Worm (Caenorhabditis elegans) whole organism, young adult: ENCODE measurements around the gene chts-1.

Source experiments
- B0261.1 ChIP-seq: sonication (generic microtip); optimal IDR thresholded peaks from 2 replicates; lab custom pipeline; 2016; ENCODE audit warnings: mild to moderate bottlenecking, missing genetic modification characterization, moderate library complexity, missing compliant biosample characterization
- B0336.3 ChIP-seq: fragments of 200-800 bp; sonication (Bioruptor generic); IDR thresholded peaks from 2 replicates; pipeline ENCODE4 v1.3.6; 2022; ENCODE audit warnings: missing genetic modification characterization, missing compliant biosample characterization
- C17E4.6 ChIP-seq: fragments of 200-800 bp; sonication (Bioruptor generic); IDR thresholded peaks from 2 replicates; pipeline ENCODE4 v1.3.6; 2022; ENCODE audit warnings: missing genetic modification reagents, missing genetic modification characterization, missing compliant biosample characterization
- F57C9.4 ChIP-seq: sonication (generic microtip); optimal IDR thresholded peaks from 2 replicates; lab custom pipeline; 2017; ENCODE audit warnings: mild to moderate bottlenecking, missing genetic modification characterization, missing compliant biosample characterization
- K11D2.4 ChIP-seq: fragments of 200-800 bp; sonication (Bioruptor generic); IDR thresholded peaks from 2 replicates; pipeline ENCODE4 v1.3.6; 2022; ENCODE audit warnings: missing genetic modification reagents, missing genetic modification characterization, missing compliant biosample characterization
- Y53G8AR.9 ChIP-seq: fragments of 200-800 bp; sonication (Bioruptor generic); conservative IDR thresholded peaks from 2 replicates; pipeline ENCODE4 v1.3.6; 2022; ENCODE audit warnings: missing genetic modification reagents, missing genetic modification characterization, missing compliant biosample characterization
- Y95B8A.8 ChIP-seq: fragments of 200-800 bp; sonication (Bioruptor generic); IDR thresholded peaks from 2 replicates; pipeline ENCODE4 v1.3.6; 2022; ENCODE audit warnings: missing genetic modification reagents, missing genetic modification characterization, missing compliant biosample characterization
- atf-7 ChIP-seq: sonication (generic microtip); optimal IDR thresholded peaks from 2 replicates; lab custom pipeline; 2017; ENCODE audit warnings: mild to moderate bottlenecking, missing genetic modification characterization, missing compliant biosample characterization
- attf-3 ChIP-seq: fragments of 200-800 bp; sonication (Bioruptor generic); conservative IDR thresholded peaks from 2 replicates; pipeline ENCODE4 v1.3.6; 2022; ENCODE audit warnings: missing genetic modification reagents, missing genetic modification characterization, missing compliant biosample characterization
- attf-6 ChIP-seq: fragments of 200-800 bp; sonication (Bioruptor generic); IDR thresholded peaks from 2 replicates; pipeline ENCODE4 v1.3.6; 2022; ENCODE audit warnings: missing genetic modification reagents, missing genetic modification characterization, missing compliant biosample characterization
- ceh-91 ChIP-seq: fragments of 200-800 bp; sonication (Bioruptor generic); IDR thresholded peaks from 2 replicates; pipeline ENCODE4 v1.3.6; 2022; ENCODE audit warnings: missing genetic modification reagents, missing genetic modification characterization, missing compliant biosample characterization
- dpl-1 ChIP-seq: fragments of 150-350 bp; optimal IDR thresholded peaks from 2 replicates; lab custom pipeline; 2014; ENCODE audit warnings: missing biosample characterization, missing genetic modification reagents, missing genetic modification characterization
- egl-18 ChIP-seq: fragments of 200-800 bp; sonication (Bioruptor generic); IDR thresholded peaks from 2 replicates; pipeline ENCODE4 v1.3.6; 2022; ENCODE audit warnings: missing genetic modification reagents, missing genetic modification characterization, missing compliant biosample characterization
- egl-44 ChIP-seq: fragments of 200-800 bp; sonication (Bioruptor generic); IDR thresholded peaks from 2 replicates; pipeline ENCODE4 v1.3.6; 2022; ENCODE audit warnings: missing genetic modification reagents, missing genetic modification characterization, missing compliant biosample characterization
- egrh-3 ChIP-seq: fragments of 200-800 bp; sonication (Bioruptor generic); IDR thresholded peaks from 2 replicates; pipeline ENCODE4 v1.3.6; 2022; ENCODE audit warnings: missing genetic modification reagents, missing genetic modification characterization, missing compliant biosample characterization
- ekl-4 ChIP-seq: fragments of 200-800 bp; sonication (Bioruptor generic); IDR thresholded peaks from 2 replicates; pipeline ENCODE4 v1.3.6; 2022; ENCODE audit warnings: missing genetic modification reagents, missing genetic modification characterization, missing compliant biosample characterization
- fkh-3 ChIP-seq: sonication (generic microtip); optimal IDR thresholded peaks from 2 replicates; lab custom pipeline; 2016; ENCODE audit warnings: mild to moderate bottlenecking, missing genetic modification characterization, missing compliant biosample characterization
- hlh-12 ChIP-seq: sonication (generic microtip); optimal IDR thresholded peaks from 2 replicates; lab custom pipeline; 2016; ENCODE audit warnings: missing genetic modification characterization, missing compliant biosample characterization
- hsf-1 ChIP-seq: fragments of 200-800 bp; sonication (Bioruptor generic); IDR thresholded peaks from 2 replicates; pipeline ENCODE4 v1.3.6; 2022; ENCODE audit warnings: missing genetic modification reagents, missing genetic modification characterization, missing compliant biosample characterization
- let-607 ChIP-seq, 2 experiments: fragments of 200-800 bp in 1 of 2; sonication (Bioruptor generic) in 1 of 2; sonication (generic microtip) in 1 of 2; optimal IDR thresholded peaks; 2 replicates each; lab custom pipeline; 2016 to 2018; ENCODE audit warnings: mild to moderate bottlenecking in 2 of 2, missing compliant biosample characterization in 2 of 2, missing genetic modification characterization in 2 of 2, moderate library complexity in 2 of 2, missing genotype in 1 of 2
- lin-54 ChIP-seq: fragments of 200-800 bp; sonication (Bioruptor generic); optimal IDR thresholded peaks from 2 replicates; lab custom pipeline; 2018; ENCODE audit warnings: mild to moderate bottlenecking, missing genetic modification characterization, missing compliant biosample characterization
- lir-1 ChIP-seq: fragments of 200-800 bp; sonication (Bioruptor generic); conservative IDR thresholded peaks from 2 replicates; pipeline ENCODE4 v1.3.6; 2022; ENCODE audit warnings: missing genetic modification reagents, missing genetic modification characterization, missing compliant biosample characterization
- lsy-27 ChIP-seq: sonication (generic microtip); optimal IDR thresholded peaks from 2 replicates; lab custom pipeline; 2017; ENCODE audit warnings: missing genetic modification characterization, mild to moderate bottlenecking, missing compliant biosample characterization, antibody characterized with exemption, missing genotype, borderline replicate concordance; ENCODE audit not compliant: insufficient read depth
- madf-6 ChIP-seq: fragments of 200-800 bp; sonication (Bioruptor generic); IDR thresholded peaks from 2 replicates; pipeline ENCODE4 v1.3.6; 2022; ENCODE audit warnings: missing genetic modification reagents, missing genetic modification characterization, missing compliant biosample characterization
- madf-8 ChIP-seq: fragments of 200-800 bp; sonication (Bioruptor generic); conservative IDR thresholded peaks from 2 replicates; pipeline ENCODE4 v1.3.6; 2022; ENCODE audit warnings: missing genetic modification reagents, missing genetic modification characterization, missing compliant biosample characterization
- mcd-1 ChIP-seq: fragments of 200-800 bp; sonication (Bioruptor generic); IDR thresholded peaks from 2 replicates; pipeline ENCODE4 v1.3.6; 2022; ENCODE audit warnings: missing genetic modification reagents, missing genetic modification characterization, missing compliant biosample characterization
- mes-4 ChIP-seq: sonication (generic microtip); optimal IDR thresholded peaks from 2 replicates; lab custom pipeline; 2016; ENCODE audit warnings: missing genotype, missing genetic modification characterization, missing compliant biosample characterization
- mxl-1 ChIP-seq: sonication (generic microtip); optimal IDR thresholded peaks from 2 replicates; lab custom pipeline; 2016; ENCODE audit warnings: missing genetic modification characterization, missing compliant biosample characterization
- nfya-1 ChIP-seq: sonication (generic microtip); optimal IDR thresholded peaks from 2 replicates; lab custom pipeline; 2017; ENCODE audit warnings: antibody characterized with exemption, missing compliant biosample characterization, missing genetic modification characterization, borderline replicate concordance; ENCODE audit not compliant: insufficient read depth
- nfyb-1 ChIP-seq: fragments of 200-800 bp; sonication (Bioruptor generic); IDR thresholded peaks from 2 replicates; pipeline ENCODE4 v1.3.6; 2022; ENCODE audit warnings: missing genetic modification reagents, missing genetic modification characterization, missing compliant biosample characterization
- nhr-120 ChIP-seq: fragments of 200-800 bp; sonication (Bioruptor generic); IDR thresholded peaks from 2 replicates; pipeline ENCODE4 v1.3.6; 2022; ENCODE audit warnings: missing genetic modification characterization, missing compliant biosample characterization
- nhr-179 ChIP-seq: sonication (generic microtip); optimal IDR thresholded peaks from 2 replicates; lab custom pipeline; 2016; ENCODE audit warnings: mild to moderate bottlenecking, missing genetic modification characterization, missing compliant biosample characterization
- nhr-27 ChIP-seq: fragments of 200-800 bp; sonication (Bioruptor generic); optimal IDR thresholded peaks from 2 replicates; lab custom pipeline; 2018; ENCODE audit warnings: mild to moderate bottlenecking, missing genetic modification characterization, moderate library complexity, missing compliant biosample characterization
- nhr-90 ChIP-seq: sonication (generic microtip); optimal IDR thresholded peaks from 2 replicates; lab custom pipeline; 2016; ENCODE audit warnings: missing genotype, mild to moderate bottlenecking, missing genetic modification characterization, missing compliant biosample characterization
- pha-4 ChIP-seq: fragments of 150-350 bp; sonication (generic microtip); optimal IDR thresholded peaks from 2 replicates; lab custom pipeline; 2014; ENCODE audit warnings: missing biosample characterization, missing genetic modification reagents, missing genetic modification characterization
- sea-2 ChIP-seq: fragments of 200-800 bp; sonication (Bioruptor generic); IDR thresholded peaks from 2 replicates; pipeline ENCODE4 v1.3.6; 2022; ENCODE audit warnings: missing genetic modification characterization, missing compliant biosample characterization
- tbx-9 ChIP-seq: sonication (generic microtip); optimal IDR thresholded peaks from 2 replicates; lab custom pipeline; 2016; ENCODE audit warnings: borderline replicate concordance, missing genetic modification characterization, inconsistent platforms, missing compliant biosample characterization
- unc-62 ChIP-seq: fragments of 150-350 bp; optimal IDR thresholded peaks from 2 replicates; lab custom pipeline; 2014; ENCODE audit warnings: missing biosample characterization, missing genetic modification reagents, missing genetic modification characterization
- xnd-1 ChIP-seq: sonication (generic microtip); optimal IDR thresholded peaks from 2 replicates; lab custom pipeline; 2016; ENCODE audit warnings: missing genotype, missing genetic modification reagents, missing genetic modification characterization, missing compliant biosample characterization
- zfh-2 ChIP-seq: fragments of 200-800 bp; sonication (Bioruptor generic); conservative IDR thresholded peaks from 2 replicates; pipeline ENCODE4 v1.3.6; 2022; ENCODE audit warnings: missing genetic modification reagents, missing genetic modification characterization, missing compliant biosample characterization
- ztf-28 ChIP-seq: fragments of 200-800 bp; sonication (Bioruptor generic); IDR thresholded peaks from 2 replicates; pipeline ENCODE4 v1.3.6; 2022; ENCODE audit warnings: missing genetic modification reagents, missing genetic modification characterization, missing compliant biosample characterization

Gene chts-1

DNA sequence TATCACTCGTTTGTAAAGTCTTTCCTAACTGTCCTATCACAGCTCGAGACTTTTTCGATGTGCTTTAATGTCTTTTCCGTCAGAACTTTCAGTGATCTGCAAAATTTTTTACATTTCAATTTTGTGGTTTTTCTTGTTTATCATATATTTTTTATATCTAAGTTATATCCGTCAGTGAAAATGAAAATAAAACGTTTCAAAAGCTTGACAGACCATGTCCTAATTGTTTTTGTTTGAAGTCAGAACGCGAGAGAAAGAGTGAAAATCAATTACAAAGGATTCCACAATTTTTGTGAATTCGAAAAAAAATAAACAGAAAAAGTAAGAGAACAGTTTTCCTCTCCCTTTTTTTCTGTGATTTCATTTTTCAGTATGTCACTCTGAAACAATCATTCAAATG is 28.7 kb upstream of the chts-1 start, which contains the start of gene F46C8.1:
Gene F46C8.1, plus strand, starts transcription at position 301 of the 400 bp plus-strand sequence.
- no peak for TF ChIP-seq F57C9.4
- TF ChIP-seq hsf-1 = no peak

DNA sequence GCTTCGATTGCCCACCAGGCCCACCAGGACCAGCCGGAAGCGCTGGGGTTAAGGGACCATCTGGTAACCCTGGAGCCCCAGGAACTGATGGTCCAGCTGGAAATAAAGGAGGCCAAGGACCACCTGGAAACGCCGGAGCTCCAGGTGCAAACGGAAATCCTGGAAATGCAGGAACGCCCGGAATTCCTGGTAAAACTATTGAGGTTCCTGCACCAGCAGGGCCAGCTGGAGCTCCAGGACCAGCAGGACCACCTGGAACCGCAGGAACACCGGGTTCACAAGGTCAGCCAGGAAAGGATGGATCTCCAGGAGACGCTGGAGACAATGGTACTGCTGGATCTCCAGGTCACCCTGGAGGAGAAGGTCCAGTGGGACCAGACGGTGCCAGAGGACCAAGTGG is 28.2 kb upstream of the chts-1 start:
- peak; percentile 82 for TF ChIP-seq zfh-2 (GFP tag; lab: Robert Waterston, UW)
- TF ChIP-seq nfya-1 (tag; lab: Kevin White, UChicago) = no peak
- no peak for TF ChIP-seq madf-8
- no peak for TF ChIP-seq C17E4.6 (GFP tag; lab: Robert Waterston, UW)
- no peak for TF ChIP-seq mcd-1
- TF ChIP-seq ceh-91 (GFP tag; lab: Robert Waterston, UW) = no peak
- TF ChIP-seq ekl-4 = no peak
- TF ChIP-seq Y53G8AR.9 = 0 out of 2 replicates have a peak, but pooled peaks have one; percentile 46
- peak; percentile 60; the same call in 1 of the 2 replicates for TF ChIP-seq egrh-3 (GFP tag; lab: Robert Waterston, UW)
- no peak for TF ChIP-seq tbx-9 (tag; lab: Kevin White, UChicago)
- TF ChIP-seq nfyb-1 (GFP tag; lab: Robert Waterston, UW) = no peak
- TF ChIP-seq let-607 (tag; optimal IDR thresholded peaks at IDR 0.05; lab: Kevin White, UChicago) = no peak
- TF ChIP-seq unc-62 (GFP tag; lab: Kevin White, UChicago) = no peak
- TF ChIP-seq dpl-1 (GFP tag; lab: Kevin White, UChicago) = no peak
- TF ChIP-seq, all 124 proteins: peak for 3

DNA sequence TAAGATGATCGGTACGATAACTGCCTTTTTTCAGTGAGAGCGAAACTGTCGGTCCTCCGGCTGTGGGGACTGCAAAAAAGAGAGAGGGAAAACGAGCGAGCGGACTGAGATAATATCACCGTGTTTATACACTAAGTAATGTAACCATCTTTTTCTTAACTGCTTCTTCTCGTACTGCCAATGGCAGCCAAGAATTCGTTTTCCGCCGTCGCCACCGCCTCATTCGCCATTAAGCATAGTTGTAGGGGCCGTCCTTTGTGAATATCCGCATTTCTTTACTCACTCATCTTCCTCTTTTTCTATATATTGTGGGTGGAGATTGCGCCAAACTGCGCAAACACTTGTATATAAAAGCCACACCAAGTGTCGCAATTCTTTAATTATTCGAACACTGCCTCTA is 27.0 kb upstream of the chts-1 start, which contains the start of gene col-174:
Gene col-174, plus strand, starts transcription at position 301 of the 400 bp plus-strand sequence.
- TF ChIP-seq K11D2.4 (GFP tag; lab: Robert Waterston, UW) = no peak
- no peak for TF ChIP-seq sea-2 (GFP tag; lab: Robert Waterston, UW)
- TF ChIP-seq xnd-1 (tag; lab: Kevin White, UChicago) = no peak
- TF ChIP-seq lsy-27 (tag; lab: Kevin White, UChicago) = no peak
- no peak for TF ChIP-seq mxl-1 (tag; lab: Kevin White, UChicago)
- no peak for TF ChIP-seq pha-4 (tag; lab: Kevin White, UChicago)
- TF ChIP-seq attf-6 (GFP tag; lab: Robert Waterston, UW) = no peak
- no peak for TF ChIP-seq hsf-1

DNA sequence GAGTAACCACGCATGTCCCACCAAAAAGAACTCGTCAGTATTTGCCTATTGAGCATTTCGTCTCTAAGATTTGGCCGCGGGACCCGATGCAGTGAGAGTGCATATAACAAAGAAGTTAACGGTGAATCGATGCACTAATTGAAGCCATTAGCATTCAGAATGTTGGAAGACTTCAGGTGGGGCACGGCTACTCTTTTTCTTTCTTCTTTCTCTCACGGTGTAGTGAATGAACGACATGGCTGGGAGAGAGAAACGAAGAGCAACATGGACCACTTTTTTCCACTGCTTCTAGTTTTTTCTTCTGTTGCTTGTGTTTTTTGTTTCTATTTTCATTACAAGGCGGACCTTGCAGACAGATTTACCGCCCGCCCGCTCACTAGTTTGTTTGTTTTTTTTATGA is 21.6 kb upstream of the chts-1 start:
- no peak for TF ChIP-seq nhr-120
- TF ChIP-seq attf-3 (GFP tag; lab: Robert Waterston, UW) = no peak
- TF ChIP-seq madf-6 = no peak
- no peak for TF ChIP-seq mes-4
- TF ChIP-seq xnd-1 (tag; lab: Kevin White, UChicago) = no peak

DNA sequence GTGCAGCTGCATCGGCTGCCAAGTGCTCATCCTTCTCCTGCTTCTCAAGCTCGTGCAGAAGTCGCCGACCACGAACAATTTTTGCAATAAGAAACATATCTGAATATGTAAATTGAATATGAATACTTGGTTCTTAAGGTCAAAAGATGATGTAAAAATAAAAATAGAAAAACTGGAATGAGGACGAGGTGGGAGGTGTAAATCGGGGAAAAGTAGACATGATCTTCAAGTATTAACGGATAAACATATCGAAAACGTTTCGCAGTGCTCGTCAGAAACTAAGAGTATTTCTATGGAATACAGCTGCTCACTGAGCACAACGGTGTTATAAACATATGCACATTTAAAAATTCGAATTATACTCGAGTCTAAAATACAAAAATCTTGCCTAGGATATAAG is 20.6 kb upstream of the chts-1 start, which contains the start of gene glb-16:
Gene glb-16, minus strand, starts transcription at position 101 of the 400 bp plus-strand sequence.
- TF ChIP-seq B0261.1 (tag; lab: Kevin White, UChicago) (no peak), B0336.3 (GFP tag; lab: Robert Waterston, UW) (no peak), nhr-27 (tag; lab: Kevin White, UChicago) (no peak)

DNA sequence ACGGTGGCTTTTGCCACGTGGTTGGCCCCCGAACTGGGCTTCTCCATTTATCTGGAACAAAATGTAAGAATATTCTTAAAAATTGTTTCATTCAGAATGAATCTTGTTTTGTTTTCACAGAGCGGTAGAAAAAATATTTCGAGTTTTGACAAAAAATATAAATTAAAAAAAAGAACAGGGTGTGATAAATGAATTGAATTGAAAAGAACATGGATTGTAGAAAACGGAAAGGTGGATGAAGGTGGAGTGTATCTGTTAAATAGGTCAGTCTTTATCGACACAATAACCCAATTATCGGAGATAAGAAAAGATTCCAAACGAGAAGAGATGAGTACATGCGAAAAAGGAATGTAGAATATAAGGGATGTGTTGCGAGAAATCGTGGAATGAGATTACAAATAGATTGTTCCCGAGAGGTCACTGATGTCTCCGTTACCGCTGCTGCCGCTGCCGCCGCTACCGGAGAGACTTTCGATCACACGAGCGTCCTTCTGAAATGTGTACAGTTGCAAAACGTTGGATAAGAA is 18.3 kb upstream of the chts-1 start, which contains the start of gene dpy-7:
Gene dpy-7, minus strand, starts transcription at position 51 of the 527 bp plus-strand sequence.
- TF ChIP-seq attf-6 (GFP tag; lab: Robert Waterston, UW) (no peak), atf-7 (tag; lab: Kevin White, UChicago) (no peak), xnd-1 (tag; lab: Kevin White, UChicago) (no peak), nhr-179 (tag; lab: Kevin White, UChicago) (no peak), hlh-12 (no peak), zfh-2 (GFP tag; lab: Robert Waterston, UW) (no peak), fkh-3 (tag; lab: Kevin White, UChicago) (no peak), nhr-90 (tag; lab: Kevin White, UChicago) (no peak), lir-1 (GFP tag; lab: Robert Waterston, UW) (no peak), tbx-9 (tag; lab: Kevin White, UChicago) (no peak), Y95B8A.8 (GFP tag; lab: Robert Waterston, UW) (no peak), ztf-28 (GFP tag; lab: Robert Waterston, UW) (no peak), egl-44 (GFP tag; lab: Robert Waterston, UW) (no peak), egl-18 (GFP tag; lab: Robert Waterston, UW) (no peak), lin-54 (GFP tag; lab: Kevin White, UChicago) (no peak)
